Worm (Caenorhabditis elegans) whole organism, late embryonic: Measurements from ENCODE around the gene Y32H12A.8.
A peak's percentile ranks its signal among the peaks of the same experiment; 100 is the strongest.

Experiments
- C08G9.2 ChIP-seq: sonication (generic microtip); optimal IDR thresholded peaks from 2 replicates; lab custom pipeline; 2016; ENCODE audit warnings: mild to moderate bottlenecking, missing genetic modification characterization, moderate library complexity, missing compliant biosample characterization
- K02D7.2 ChIP-seq: sonication (generic microtip); optimal IDR thresholded peaks from 2 replicates; lab custom pipeline; 2017; ENCODE audit warnings: mild to moderate bottlenecking, missing genetic modification characterization, missing compliant biosample characterization
- K09A11.1 ChIP-seq: sonication (generic microtip); optimal IDR thresholded peaks from 2 replicates; lab custom pipeline; 2017; ENCODE audit warnings: antibody characterized with exemption, mild to moderate bottlenecking, missing genetic modification characterization, missing compliant biosample characterization; ENCODE audit not compliant: insufficient read depth
- T23F11.4 ChIP-seq: fragments of 200-800 bp; sonication (Bioruptor generic); optimal IDR thresholded peaks from 2 replicates; lab custom pipeline; 2018; ENCODE audit warnings: mild to moderate bottlenecking, missing genetic modification characterization, missing compliant biosample characterization
- ama-1 ChIP-seq: fragments of 150-350 bp; optimal IDR thresholded peaks from 2 replicates; lab custom pipeline; 2014
- ceh-14 ChIP-seq: sonication (generic microtip); optimal IDR thresholded peaks from 2 replicates; lab custom pipeline; 2016; ENCODE audit warnings: missing genotype, missing genetic modification characterization, missing compliant biosample characterization
- ceh-18 ChIP-seq: sonication (generic microtip); optimal IDR thresholded peaks from 2 replicates; lab custom pipeline; 2016; ENCODE audit warnings: missing genetic modification characterization, missing compliant biosample characterization
- ceh-19 ChIP-seq: fragments of 200-800 bp; sonication (Bioruptor generic); optimal IDR thresholded peaks from 2 replicates; lab custom pipeline; 2018; ENCODE audit warnings: mild to moderate bottlenecking, missing genetic modification characterization, missing compliant biosample characterization
- ceh-2 ChIP-seq: sonication (generic microtip); optimal IDR thresholded peaks from 2 replicates; lab custom pipeline; 2016; ENCODE audit warnings: missing genotype, missing genetic modification characterization, missing compliant biosample characterization
- ceh-22 ChIP-seq: sonication (generic microtip); optimal IDR thresholded peaks from 2 replicates; lab custom pipeline; 2017; ENCODE audit warnings: missing biosample characterization, missing genetic modification characterization
- ceh-24 ChIP-seq: sonication (generic microtip); optimal IDR thresholded peaks from 2 replicates; lab custom pipeline; 2016; ENCODE audit warnings: mild to moderate bottlenecking, missing genetic modification characterization, missing compliant biosample characterization
- ceh-31 ChIP-seq: sonication (generic microtip); optimal IDR thresholded peaks from 2 replicates; lab custom pipeline; 2016; ENCODE audit warnings: missing genetic modification characterization, missing compliant biosample characterization
- ceh-48 ChIP-seq: sonication (generic microtip); optimal IDR thresholded peaks from 2 replicates; lab custom pipeline; 2016; ENCODE audit warnings: missing genetic modification characterization, inconsistent platforms, missing compliant biosample characterization
- ceh-6 ChIP-seq: fragments of 200-800 bp; sonication (Bioruptor generic); optimal IDR thresholded peaks from 2 replicates; lab custom pipeline; 2018; ENCODE audit warnings: mild to moderate bottlenecking, missing genetic modification characterization, missing compliant biosample characterization
- ceh-9 ChIP-seq: sonication (generic microtip); optimal IDR thresholded peaks from 2 replicates; lab custom pipeline; 2016; ENCODE audit warnings: mild to moderate bottlenecking, missing genetic modification characterization, inconsistent platforms, missing compliant biosample characterization
- che-1 ChIP-seq: sonication (generic microtip); optimal IDR thresholded peaks from 2 replicates; lab custom pipeline; 2016; ENCODE audit warnings: mild to moderate bottlenecking, missing genetic modification characterization, missing compliant biosample characterization
- dmd-4 ChIP-seq: sonication (generic microtip); optimal IDR thresholded peaks from 2 replicates; lab custom pipeline; 2016; ENCODE audit warnings: borderline replicate concordance, missing genetic modification characterization, missing compliant biosample characterization
- elt-2 ChIP-seq: sonication (generic microtip); optimal IDR thresholded peaks from 2 replicates; lab custom pipeline; 2016; ENCODE audit warnings: missing genetic modification reagents, missing genetic modification characterization, missing compliant biosample characterization
- eyg-1 ChIP-seq: sonication (generic microtip); optimal IDR thresholded peaks from 2 replicates; lab custom pipeline; 2016; ENCODE audit warnings: missing genotype, missing genetic modification characterization, missing compliant biosample characterization
- fkh-10 ChIP-seq: fragments of 150-350 bp; optimal IDR thresholded peaks from 2 replicates; lab custom pipeline; 2014; ENCODE audit warnings: missing biosample characterization, missing genetic modification reagents, missing genetic modification characterization
- fkh-6 ChIP-seq: sonication (generic microtip); optimal IDR thresholded peaks from 2 replicates; lab custom pipeline; 2016; ENCODE audit warnings: missing genetic modification characterization, missing compliant biosample characterization
- hlh-13 ChIP-seq: fragments of 200-800 bp; sonication (Bioruptor generic); optimal IDR thresholded peaks from 2 replicates; lab custom pipeline; 2018; ENCODE audit warnings: mild to moderate bottlenecking, missing genetic modification characterization, missing compliant biosample characterization
- hlh-15 ChIP-seq: sonication (generic microtip); optimal IDR thresholded peaks from 2 replicates; lab custom pipeline; 2016; ENCODE audit warnings: missing genetic modification characterization, missing compliant biosample characterization
- hlh-30 ChIP-seq: sonication (generic microtip); optimal IDR thresholded peaks from 2 replicates; lab custom pipeline; 2017; ENCODE audit warnings: antibody characterized with exemption, missing genetic modification characterization, missing compliant biosample characterization; ENCODE audit not compliant: insufficient read depth
- hlh-8 ChIP-seq: sonication (generic microtip); optimal IDR thresholded peaks from 2 replicates; lab custom pipeline; 2016; ENCODE audit warnings: missing genotype, missing genetic modification characterization, missing compliant biosample characterization
- lin-11 ChIP-seq: fragments of 200-800 bp; sonication (Bioruptor generic); optimal IDR thresholded peaks from 2 replicates; lab custom pipeline; 2018; ENCODE audit warnings: mild to moderate bottlenecking, missing genetic modification characterization, missing compliant biosample characterization
- madf-2 ChIP-seq: sonication (generic microtip); optimal IDR thresholded peaks from 2 replicates; lab custom pipeline; 2017; ENCODE audit warnings: missing genetic modification characterization, missing compliant biosample characterization
- mec-3 ChIP-seq: sonication (generic microtip); optimal IDR thresholded peaks from 2 replicates; lab custom pipeline; 2016; ENCODE audit warnings: borderline replicate concordance, missing genetic modification characterization, missing compliant biosample characterization
- nfya-1 ChIP-seq: sonication (generic microtip); optimal IDR thresholded peaks from 2 replicates; lab custom pipeline; 2017; ENCODE audit warnings: missing genetic modification characterization, mild to moderate bottlenecking, missing compliant biosample characterization, antibody characterized with exemption, moderate library complexity
- nhr-232 ChIP-seq: sonication (generic microtip); optimal IDR thresholded peaks from 2 replicates; lab custom pipeline; 2016; ENCODE audit warnings: missing genetic modification characterization, missing compliant biosample characterization
- odd-2 ChIP-seq: sonication (generic microtip); optimal IDR thresholded peaks from 2 replicates; lab custom pipeline; 2017; ENCODE audit warnings: antibody characterized with exemption, mild to moderate bottlenecking, missing genetic modification characterization, missing compliant biosample characterization
- pag-3 ChIP-seq: sonication (generic microtip); optimal IDR thresholded peaks from 2 replicates; lab custom pipeline; 2016; ENCODE audit warnings: missing compliant biosample characterization, missing genetic modification characterization, borderline replicate concordance
- pax-1 ChIP-seq: fragments of 150-350 bp; optimal IDR thresholded peaks from 2 replicates; lab custom pipeline; 2014; ENCODE audit warnings: missing biosample characterization, missing genetic modification characterization
- pha-2 ChIP-seq: sonication (generic microtip); optimal IDR thresholded peaks from 2 replicates; lab custom pipeline; 2017; ENCODE audit warnings: mild to moderate bottlenecking, missing genetic modification characterization, missing compliant biosample characterization
- pqm-1 ChIP-seq: sonication (generic microtip); optimal IDR thresholded peaks from 2 replicates; lab custom pipeline; 2016; ENCODE audit warnings: missing genetic modification characterization, missing compliant biosample characterization
- ref-2 ChIP-seq: sonication (generic microtip); optimal IDR thresholded peaks from 2 replicates; lab custom pipeline; 2016; ENCODE audit warnings: missing genetic modification characterization, missing compliant biosample characterization
- rnt-1 ChIP-seq: sonication (generic microtip); optimal IDR thresholded peaks from 2 replicates; lab custom pipeline; 2016; ENCODE audit warnings: missing genetic modification characterization, missing compliant biosample characterization
- sdc-2 ChIP-seq: sonication (generic microtip); optimal IDR thresholded peaks from 2 replicates; lab custom pipeline; 2016; ENCODE audit warnings: missing genotype, missing genetic modification characterization, missing compliant biosample characterization
- syd-9 ChIP-seq: sonication (generic microtip); optimal IDR thresholded peaks from 2 replicates; lab custom pipeline; 2016; ENCODE audit warnings: mild to moderate bottlenecking, missing genetic modification characterization, moderate library complexity, missing compliant biosample characterization
- tbx-2 ChIP-seq: sonication (generic microtip); optimal IDR thresholded peaks from 2 replicates; lab custom pipeline; 2016; ENCODE audit warnings: missing genetic modification characterization, missing compliant biosample characterization
- tbx-7 ChIP-seq: sonication (generic microtip); optimal IDR thresholded peaks from 2 replicates; lab custom pipeline; 2016; ENCODE audit warnings: missing genotype, missing genetic modification characterization, missing compliant biosample characterization
- ttx-3 ChIP-seq: sonication (generic microtip); optimal IDR thresholded peaks from 2 replicates; lab custom pipeline; 2016; ENCODE audit warnings: missing genetic modification reagents, missing genetic modification characterization, missing compliant biosample characterization
- ztf-16 ChIP-seq: sonication (generic microtip); optimal IDR thresholded peaks from 2 replicates; lab custom pipeline; 2017; ENCODE audit warnings: missing genetic modification characterization, missing compliant biosample characterization

Gene Y32H12A.8

ce11 chrIII:5371226-5371926 is 34.5 kb downstream of the Y32H12A.8 start, which contains the start of gene szy-2:
Gene szy-2, minus strand, starts transcription at chrIII:5371276.
- no peak for TF ChIP-seq che-1
- no peak for TF ChIP-seq C08G9.2 (tag; lab: Kevin White, UChicago)
- no peak for TF ChIP-seq ceh-48 (tag; lab: Kevin White, UChicago)

DNA sequence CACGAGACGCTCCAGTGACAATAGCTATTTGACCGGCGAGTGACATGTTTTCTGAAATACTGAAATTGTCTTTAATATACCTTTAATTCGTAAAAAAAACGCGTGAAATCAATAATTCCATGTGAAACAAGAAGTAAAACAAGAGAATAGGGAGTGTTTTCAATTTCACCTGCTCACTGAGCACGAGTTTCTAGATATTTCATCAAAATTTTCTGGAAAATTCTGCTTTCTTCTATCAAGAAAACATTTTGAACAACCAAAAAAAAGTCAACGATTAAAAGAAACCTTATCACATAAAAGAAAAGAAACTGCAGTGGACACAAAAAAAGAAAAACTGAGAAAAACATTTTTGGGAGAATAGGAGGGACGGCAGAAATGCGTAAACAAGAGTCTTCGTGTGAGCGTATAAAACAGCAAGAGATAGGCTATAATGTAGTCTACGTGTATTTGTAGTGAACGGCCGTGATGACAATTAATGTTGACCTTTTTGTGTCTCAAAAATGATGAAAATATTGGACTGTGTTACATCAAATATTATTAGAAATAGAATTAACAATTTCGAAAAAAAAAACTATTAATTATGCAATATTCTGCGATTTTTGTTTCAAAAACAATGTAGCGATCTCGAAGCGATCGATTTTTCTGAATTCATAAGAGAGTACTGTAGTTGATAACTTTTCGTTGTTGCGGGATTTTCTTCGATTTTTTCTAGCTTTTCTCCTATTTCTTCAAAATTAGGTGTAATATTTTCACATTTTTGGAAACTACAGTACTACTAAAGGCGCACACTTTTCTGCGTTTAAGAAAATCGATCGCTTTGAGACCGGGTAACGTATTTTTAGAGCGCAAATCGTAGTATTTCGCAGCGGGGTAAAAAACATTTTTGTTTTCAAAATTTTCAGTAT is 37.6 kb downstream of the Y32H12A.8 start, which contains the start of gene dhs-9:
Gene dhs-9, minus strand, starts transcription at position 51 of the 905 bp plus-strand sequence.
- no peak for TF ChIP-seq pax-1 (tag; lab: Kevin White, UChicago)
- no peak for TF ChIP-seq K09A11.1
- TF ChIP-seq ceh-9 (tag; lab: Kevin White, UChicago): no peak
- TF ChIP-seq ceh-31: no peak
- TF ChIP-seq ceh-24 (tag; lab: Kevin White, UChicago): no peak
- no peak for TF ChIP-seq tbx-2 (tag; lab: Kevin White, UChicago)
- TF ChIP-seq, all 69 proteins: peak for 0

- TF ChIP-seq pag-3 (tag; lab: Kevin White, UChicago) (no peak), rnt-1 (no peak), ceh-14 (tag; lab: Kevin White, UChicago) (no peak), sdc-2 (no peak), ztf-16 (tag; lab: Kevin White, UChicago) (no peak), eyg-1 (no peak), hlh-8 (tag; lab: Kevin White, UChicago) (no peak), pqm-1 (tag; lab: Kevin White, UChicago) (no peak), madf-2 (tag; lab: Kevin White, UChicago) (no peak), ceh-22 (tag; lab: Kevin White, UChicago) (no peak), ceh-19 (GFP tag; lab: Kevin White, UChicago) (no peak), ref-2 (no peak), C08G9.2 (tag; lab: Kevin White, UChicago) (no peak), ama-1 (lab: Kevin White, UChicago) (no peak), ceh-6 (GFP tag; lab: Kevin White, UChicago) (no peak), ttx-3 (tag; lab: Kevin White, UChicago) (no peak), nfya-1 (tag; lab: Kevin White, UChicago) (no peak), T23F11.4 (GFP tag; lab: Kevin White, UChicago) (no peak), syd-9 (no peak)
- TF ChIP-seq, all 69 proteins: peak for 0
Observed at ce11 chrIII:5361909-5362308, 43.9 kb downstream of the Y32H12A.8 start, which contains the start of gene Y32H12A.1. Gene Y32H12A.1, plus strand, starts transcription at chrIII:5362209.

- TF ChIP-seq tbx-7 (tag; lab: Kevin White, UChicago) (peak; percentile 92), pag-3 (tag; lab: Kevin White, UChicago) (no peak), nhr-232 (no peak), syd-9 (no peak), hlh-15 (tag; lab: Kevin White, UChicago) (peak; percentile 34), C08G9.2 (tag; lab: Kevin White, UChicago) (peak; percentile 99), lin-11 (tag; lab: Kevin White, UChicago) (no peak), mec-3 (tag; lab: Kevin White, UChicago) (peak; percentile 58), ttx-3 (tag; lab: Kevin White, UChicago) (peak; percentile 10), ceh-2 (tag; lab: Kevin White, UChicago) (peak; percentile 97), hlh-30 (tag; lab: Kevin White, UChicago) (no peak), fkh-6 (tag; lab: Kevin White, UChicago) (no peak), ceh-31 (peak; percentile 96), dmd-4 (tag; lab: Kevin White, UChicago) (peak; percentile 14), elt-2 (tag; lab: Kevin White, UChicago) (peak; percentile 51), nfya-1 (tag; lab: Kevin White, UChicago) (no peak), fkh-10 (GFP tag; lab: Kevin White, UChicago) (no peak), hlh-13 (GFP tag; lab: Kevin White, UChicago) (no peak), K02D7.2 (tag; lab: Kevin White, UChicago) (no peak), tbx-2 (tag; lab: Kevin White, UChicago) (peak; percentile 92), ceh-48 (tag; lab: Kevin White, UChicago) (no peak), odd-2 (tag; lab: Kevin White, UChicago) (no peak), ceh-18 (tag; lab: Kevin White, UChicago) (peak; percentile 10), pha-2 (no peak)
Observed at ce11 chrIII:5349250-5349649, 56.6 kb downstream of the Y32H12A.8 start, which contains the start of gene thoc-5. Gene thoc-5, minus strand, starts transcription at chrIII:5349401.
